Fruit fly (Drosophila melanogaster) whole organism, pupa: ENCODE data around the gene CIA30.

Experiments used
- CG10348 ChIP-seq: fragments of 200-800 bp; sonication (Bioruptor generic); IDR thresholded peaks from 2 replicates; pipeline ENCODE4 v1.3.6; 2022; ENCODE audit warnings: missing biosample characterization, missing genetic modification characterization
- CG13204 ChIP-seq: fragments of 200-800 bp; sonication (Bioruptor generic); optimal IDR thresholded peaks from 2 replicates; lab custom pipeline; 2018; ENCODE audit warnings: missing biosample characterization, mild to moderate bottlenecking, missing genetic modification characterization, moderate library complexity
- CG17806 ChIP-seq: fragments of 200-800 bp; sonication (Bioruptor generic); optimal IDR thresholded peaks from 2 replicates; lab custom pipeline; 2018; ENCODE audit warnings: missing biosample characterization, mild to moderate bottlenecking, missing genetic modification characterization, moderate library complexity
- CG34367 ChIP-seq: fragments of 200-800 bp; sonication (Bioruptor generic); optimal IDR thresholded peaks from 2 replicates; lab custom pipeline; 2018; ENCODE audit warnings: missing biosample characterization, mild to moderate bottlenecking, missing genetic modification characterization
- CG8301 ChIP-seq: fragments of 200-800 bp; sonication (Bioruptor generic); optimal IDR thresholded peaks from 2 replicates; lab custom pipeline; 2018; ENCODE audit warnings: missing biosample characterization, mild to moderate bottlenecking, missing genetic modification characterization
- Ets98B ChIP-seq: fragments of 200-800 bp; sonication (Bioruptor generic); IDR thresholded peaks from 2 replicates; pipeline ENCODE4 v1.3.6; 2022; ENCODE audit warnings: missing biosample characterization, missing genetic modification characterization
- fd96Ca ChIP-seq: fragments of 200-800 bp; sonication (Bioruptor generic); IDR thresholded peaks from 3 replicates; pipeline ENCODE4 v1.3.6; 2022; ENCODE audit warnings: missing biosample characterization, missing genetic modification characterization

DNA sequence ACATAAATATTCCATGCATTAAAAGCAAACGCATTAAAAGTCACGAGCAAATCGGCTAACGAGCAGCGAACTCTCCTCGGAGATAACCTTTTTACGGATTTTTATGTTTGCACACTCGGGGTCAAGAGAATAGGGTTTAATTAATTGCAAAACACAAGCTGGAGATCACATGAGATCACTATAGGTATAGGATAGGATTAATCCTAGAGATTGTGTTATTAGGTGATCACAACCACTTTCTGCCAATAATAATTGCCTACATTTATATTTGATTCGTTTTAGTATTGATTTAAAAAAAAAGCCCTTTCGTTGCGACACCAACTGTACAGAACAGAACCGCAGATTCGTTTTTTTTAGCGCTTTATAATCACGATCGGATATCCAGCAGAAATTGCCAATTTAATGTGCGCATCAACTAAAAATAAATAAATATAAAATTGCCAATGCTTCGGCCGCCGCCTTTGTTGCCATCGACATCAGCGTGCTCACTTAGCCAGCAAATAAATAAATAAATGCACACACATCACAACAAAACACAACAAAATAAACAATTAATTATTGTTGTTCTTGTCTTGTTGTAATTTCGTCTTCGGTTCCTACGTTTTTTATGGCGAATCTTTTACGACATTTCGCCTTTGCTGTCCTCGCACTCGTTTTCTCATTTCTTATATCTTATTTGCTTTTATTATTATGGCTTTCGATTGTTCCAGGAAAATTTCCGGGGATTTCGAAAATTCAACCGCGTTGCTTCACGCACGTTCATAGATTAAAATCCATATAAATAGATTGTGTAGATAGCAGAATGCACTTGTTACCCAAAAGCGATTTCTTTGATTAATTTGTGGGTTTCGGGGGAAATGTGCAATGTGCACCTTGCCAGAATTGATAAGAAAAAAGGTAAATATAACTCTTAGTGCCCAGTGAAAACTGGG lies 39.3 kb downstream of the CIA30 start:
- TF ChIP-seq CG13204 (GFP tag; lab: Kevin White, UChicago), result no peak
- TF ChIP-seq CG10348, result no peak
- no peak for TF ChIP-seq fd96Ca (GFP tag; lab: Robert Waterston, UW)
- no peak for TF ChIP-seq CG8301 (tag; lab: Kevin White, UChicago)
- no peak for TF ChIP-seq CG34367 (tag; lab: Kevin White, UChicago)
- TF ChIP-seq Ets98B, result no peak
- peak; percentile 5 for TF ChIP-seq CG17806 (tag; lab: Kevin White, UChicago)
